Fruit fly (Drosophila melanogaster) whole organism, embryonic: Measurements from ENCODE around the gene CG11898.

ENCODE experiments used
- Abd-B ChIP-seq: fragments of 200-800 bp; sonication (Bioruptor generic); optimal IDR thresholded peaks from 2 replicates; lab custom pipeline; 2018; ENCODE audit warnings: missing biosample characterization, mild to moderate bottlenecking, missing genetic modification characterization, moderate library complexity
- BtbVII ChIP-seq: fragments of 200-800 bp; sonication (Bioruptor generic); optimal IDR thresholded peaks from 3 replicates; lab custom pipeline; 2017; ENCODE audit warnings: missing biosample characterization, mild to moderate bottlenecking, missing genetic modification characterization
- CG11085 ChIP-seq: fragments of 200-800 bp; sonication (Bioruptor generic); IDR thresholded peaks from 2 replicates; pipeline ENCODE4 v1.3.6; 2022; ENCODE audit warnings: missing biosample characterization, missing genetic modification characterization
- CG11247 ChIP-seq: fragments of 200-800 bp; sonication (Bioruptor generic); IDR thresholded peaks from 2 replicates; pipeline ENCODE4 v1.3.6; 2022; ENCODE audit warnings: missing biosample characterization, missing genetic modification characterization
- CG11560 ChIP-seq: fragments of 200-800 bp; sonication (Bioruptor generic); IDR thresholded peaks from 3 replicates; pipeline ENCODE4 v1.3.6; 2022; ENCODE audit warnings: missing biosample characterization, missing genetic modification characterization
- CG12942 ChIP-seq: fragments of 200-800 bp; sonication (Bioruptor generic); optimal IDR thresholded peaks from 3 replicates; lab custom pipeline; 2016; ENCODE audit warnings: missing biosample characterization, missing genetic modification characterization
- CG14441 ChIP-seq: fragments of 200-800 bp; sonication (Bioruptor generic); IDR thresholded peaks from 2 replicates; pipeline ENCODE4 v1.3.6; 2022; ENCODE audit warnings: missing biosample characterization, missing genetic modification characterization
- CG17802 ChIP-seq: fragments of 200-800 bp; sonication (Bioruptor generic); optimal IDR thresholded peaks from 2 replicates; lab custom pipeline; 2018; ENCODE audit warnings: missing biosample characterization, mild to moderate bottlenecking, missing genetic modification characterization, moderate library complexity
- CG2875 ChIP-seq: fragments of 200-800 bp; sonication (Bioruptor generic); optimal IDR thresholded peaks from 2 replicates; lab custom pipeline; 2017; ENCODE audit warnings: missing biosample characterization, mild to moderate bottlenecking, missing genetic modification characterization, missing genetic modification reagents
- CG32772 ChIP-seq: fragments of 200-800 bp; sonication (Bioruptor generic); IDR thresholded peaks from 2 replicates; pipeline ENCODE4 v1.3.6; 2022; ENCODE audit warnings: missing biosample characterization, missing genetic modification characterization
- CG33213 ChIP-seq: fragments of 200-800 bp; sonication (Bioruptor generic); optimal IDR thresholded peaks from 3 replicates; lab custom pipeline; 2016; ENCODE audit warnings: missing biosample characterization, missing genetic modification characterization
- CG6175 ChIP-seq: fragments of 200-800 bp; sonication (Bioruptor generic); IDR thresholded peaks from 3 replicates; pipeline ENCODE4 v1.3.6; 2022; ENCODE audit warnings: missing biosample characterization, missing genetic modification characterization
- CG6765 ChIP-seq: fragments of 200-800 bp; sonication (Bioruptor generic); optimal IDR thresholded peaks from 3 replicates; lab custom pipeline; 2017; ENCODE audit warnings: missing biosample characterization, mild to moderate bottlenecking, missing genetic modification characterization
- CG8388 ChIP-seq: fragments of 200-800 bp; sonication (Bioruptor generic); optimal IDR thresholded peaks from 2 replicates; lab custom pipeline; 2019; ENCODE audit warnings: missing biosample characterization, mild to moderate bottlenecking, missing genetic modification characterization, moderate library complexity
- Camta ChIP-seq: fragments of 200-800 bp; sonication (Bioruptor generic); optimal IDR thresholded peaks from 2 replicates; lab custom pipeline; 2016; ENCODE audit warnings: missing biosample characterization, missing genetic modification characterization
- Chrac-16 ChIP-seq: fragments of 200-800 bp; sonication (Bioruptor generic); optimal IDR thresholded peaks from 3 replicates; lab custom pipeline; 2016; ENCODE audit warnings: missing biosample characterization, missing genetic modification characterization
- CoRest ChIP-seq: fragments of 200-800 bp; sonication (Bioruptor generic); optimal IDR thresholded peaks from 3 replicates; lab custom pipeline; 2018; ENCODE audit warnings: missing biosample characterization, mild to moderate bottlenecking, missing genetic modification characterization, moderate library complexity
- Dad ChIP-seq: fragments of 200-800 bp; sonication (Bioruptor generic); optimal IDR thresholded peaks from 3 replicates; lab custom pipeline; 2016; ENCODE audit warnings: missing biosample characterization, missing genetic modification characterization
- Dek ChIP-seq: fragments of 200-800 bp; sonication (Bioruptor generic); optimal IDR thresholded peaks from 3 replicates; lab custom pipeline; 2019; ENCODE audit warnings: missing biosample characterization, mild to moderate bottlenecking, missing genetic modification characterization, moderate library complexity
- Eip74EF ChIP-seq, 2 experiments: fragments of 200-800 bp in 1 of 2; fragments of >200 bp in 1 of 2; sonication (Bioruptor generic) in 1 of 2; optimal IDR thresholded peaks; 2 replicates each; lab custom pipeline; 2017 to 2019; ENCODE audit warnings: missing biosample characterization in 2 of 2, missing genetic modification characterization in 2 of 2, mild to moderate bottlenecking in 1 of 2, moderate library complexity in 1 of 2
- Gug ChIP-seq: fragments of 200-800 bp; sonication (Bioruptor generic); IDR thresholded peaks from 4 replicates; pipeline ENCODE4 v1.3.6; 2022; ENCODE audit warnings: missing biosample characterization, missing genetic modification characterization
- H2.0 ChIP-seq: fragments of 200-800 bp; sonication (Bioruptor generic); IDR thresholded peaks from 2 replicates; pipeline ENCODE4 v1.3.6; 2022; ENCODE audit warnings: missing biosample characterization, missing genetic modification characterization
- Hr51 ChIP-seq, 2 experiments: fragments of 200-800 bp; sonication (Bioruptor generic); optimal IDR thresholded peaks; 2 replicates in 1 of 2; 3 replicates in 1 of 2; lab custom pipeline; 2016 to 2018; ENCODE audit warnings: missing biosample characterization in 2 of 2, missing genetic modification characterization in 2 of 2, mild to moderate bottlenecking in 1 of 2, moderate library complexity in 1 of 2
- Hr78 ChIP-seq, 2 experiments: fragments of 200-800 bp in 1 of 2; fragments of >200 bp in 1 of 2; sonication (Bioruptor generic) in 1 of 2; optimal IDR thresholded peaks; 2 replicates each; lab custom pipeline; 2017 to 2019; ENCODE audit warnings: missing biosample characterization in 2 of 2, missing genetic modification characterization in 2 of 2, mild to moderate bottlenecking in 1 of 2, moderate library complexity in 1 of 2
- Meics ChIP-seq: fragments of 200-800 bp; sonication (Bioruptor generic); optimal IDR thresholded peaks from 2 replicates; lab custom pipeline; 2017; ENCODE audit warnings: missing biosample characterization, mild to moderate bottlenecking, missing genetic modification characterization
- NK7.1 ChIP-seq: fragments of 200-800 bp; sonication (Bioruptor generic); optimal IDR thresholded peaks from 3 replicates; lab custom pipeline; 2016; ENCODE audit warnings: missing biosample characterization, missing genetic modification characterization
- Nf-YC ChIP-seq: fragments of 200-800 bp; optimal IDR thresholded peaks from 3 replicates; lab custom pipeline; 2019; ENCODE audit warnings: missing biosample characterization, mild to moderate bottlenecking, missing genetic modification characterization, moderate library complexity
- Opbp ChIP-seq: fragments of 200-800 bp; sonication (Bioruptor generic); IDR thresholded peaks from 3 replicates; pipeline ENCODE4 v1.3.6; 2022; ENCODE audit warnings: missing biosample characterization, missing genetic modification characterization; ENCODE audit not compliant: partially characterized antibody
- Sin3A ChIP-seq: fragments of >200 bp; optimal IDR thresholded peaks from 2 replicates; lab custom pipeline; 2018
- Stat92E ChIP-seq, 3 experiments: fragments of >200 bp in 2 of 3; fragments of 200-800 bp in 1 of 3; sonication (Bioruptor generic) in 1 of 3; optimal IDR thresholded peaks; 2 replicates each; lab custom pipeline; 2017 to 2019; ENCODE audit warnings: missing biosample characterization in 3 of 3, missing genetic modification characterization in 3 of 3, mild to moderate bottlenecking in 1 of 3, moderate library complexity in 1 of 3
- bab2 ChIP-seq: fragments of 200-800 bp; sonication (Bioruptor generic); optimal IDR thresholded peaks from 2 replicates; lab custom pipeline; 2016; ENCODE audit warnings: missing biosample characterization, missing genetic modification characterization
- br ChIP-seq: fragments of >200 bp; optimal IDR thresholded peaks from 2 replicates; lab custom pipeline; 2017
- crp ChIP-seq, 2 experiments: fragments of 200-800 bp; sonication (Bioruptor generic); optimal IDR thresholded peaks; 2 replicates in 1 of 2; 3 replicates in 1 of 2; lab custom pipeline; 2017; ENCODE audit warnings: missing biosample characterization in 2 of 2, missing genetic modification characterization in 2 of 2, mild to moderate bottlenecking in 1 of 2, moderate library complexity in 1 of 2
- esg ChIP-seq: fragments of 200-800 bp; sonication (Bioruptor generic); conservative IDR thresholded peaks from 2 replicates; pipeline ENCODE4 v1.3.6; 2022; ENCODE audit warnings: missing biosample characterization, missing genetic modification characterization
- eyg ChIP-seq: fragments of 200-800 bp; sonication (Bioruptor generic); optimal IDR thresholded peaks from 3 replicates; lab custom pipeline; 2016; ENCODE audit warnings: missing biosample characterization, missing genetic modification characterization
- fu2 ChIP-seq: fragments of 200-800 bp; sonication (Bioruptor generic); optimal IDR thresholded peaks from 2 replicates; lab custom pipeline; 2016; ENCODE audit warnings: missing biosample characterization, missing genetic modification characterization
- her ChIP-seq: fragments of 200-800 bp; sonication (Bioruptor generic); optimal IDR thresholded peaks from 2 replicates; lab custom pipeline; 2016; ENCODE audit warnings: missing biosample characterization, missing genetic modification characterization
- lola ChIP-seq, 3 experiments: fragments of >200 bp in 2 of 3; fragments of 200-800 bp in 1 of 3; sonication (Bioruptor generic) in 1 of 3; optimal IDR thresholded peaks; 2 replicates each; lab custom pipeline; 2017 to 2019; ENCODE audit warnings: missing biosample characterization in 3 of 3, missing genetic modification characterization in 3 of 3, mild to moderate bottlenecking in 1 of 3, moderate library complexity in 1 of 3
- mirr ChIP-seq: fragments of 200-800 bp; sonication (Bioruptor generic); optimal IDR thresholded peaks from 3 replicates; lab custom pipeline; 2018; ENCODE audit warnings: missing biosample characterization, mild to moderate bottlenecking, missing genetic modification characterization
- ranshi ChIP-seq: fragments of 200-800 bp; sonication (Bioruptor generic); IDR thresholded peaks from 2 replicates; pipeline ENCODE4 v1.3.6; 2022; ENCODE audit warnings: missing biosample characterization, missing genetic modification characterization
- repo ChIP-seq: fragments of 200-800 bp; sonication (Bioruptor generic); optimal IDR thresholded peaks from 2 replicates; lab custom pipeline; 2016; ENCODE audit warnings: missing biosample characterization, missing genetic modification characterization
- schlank ChIP-seq: fragments of 200-800 bp; sonication (Bioruptor generic); optimal IDR thresholded peaks from 2 replicates; lab custom pipeline; 2018; ENCODE audit warnings: missing biosample characterization, mild to moderate bottlenecking, missing genetic modification characterization
- sim ChIP-seq: fragments of 200-800 bp; sonication (Bioruptor generic); IDR thresholded peaks from 2 replicates; pipeline ENCODE4 v1.3.6; 2022; ENCODE audit warnings: missing biosample characterization, missing genetic modification characterization
- tgo ChIP-seq: fragments of 200-800 bp; sonication (Bioruptor generic); IDR thresholded peaks from 3 replicates; pipeline ENCODE4 v1.3.6; 2022; ENCODE audit warnings: missing biosample characterization, missing genetic modification characterization
- ttk ChIP-seq: fragments of 200-800 bp; sonication (Bioruptor generic); IDR thresholded peaks from 2 replicates; pipeline ENCODE4 v2.1.2; 2022; ENCODE audit warnings: missing biosample characterization, missing genetic modification characterization
- unc-4 ChIP-seq: fragments of 200-800 bp; sonication (Bioruptor generic); IDR thresholded peaks from 2 replicates; pipeline ENCODE4 v1.3.6; 2022; ENCODE audit warnings: missing biosample characterization, missing genetic modification characterization; ENCODE audit not compliant: partially characterized antibody
- zen ChIP-seq: fragments of 200-800 bp; sonication (Bioruptor generic); optimal IDR thresholded peaks from 3 replicates; lab custom pipeline; 2018; ENCODE audit warnings: missing biosample characterization, mild to moderate bottlenecking, missing genetic modification characterization, moderate library complexity
- zfh2 ChIP-seq: fragments of 200-800 bp; sonication (Bioruptor generic); optimal IDR thresholded peaks from 2 replicates; lab custom pipeline; 2016; ENCODE audit warnings: missing biosample characterization, missing genetic modification characterization

CG11898 gene

dm6 chr3R:29204612-29205480 lies 39.4 kb downstream of the CG11898 start (continued):
- TF ChIP-seq NK7.1 (GFP tag; lab: Kevin White, UChicago) = no peak
- TF ChIP-seq Dad (GFP tag; lab: Kevin White, UChicago) = peak; percentile 33
- TF ChIP-seq BtbVII (GFP tag; lab: Kevin White, UChicago) = peak; percentile 11
- peak in 1 of 2 experiments; percentile 22 for TF ChIP-seq crp (GFP tag; optimal IDR thresholded peaks at IDR 0.05; lab: Kevin White, UChicago)
- no peak for TF ChIP-seq CG6175 (GFP tag; lab: Robert Waterston, UW)
- TF ChIP-seq ttk (GFP tag; lab: Robert Waterston, UW) = peak; percentile 77
- TF ChIP-seq CG6765 (GFP tag; lab: Kevin White, UChicago) = peak; percentile 13
- TF ChIP-seq Hr51 (GFP tag; optimal IDR thresholded peaks at IDR 0.05; lab: Kevin White, UChicago) = peak; percentile 29 to 83
- TF ChIP-seq zfh2 (GFP tag; lab: Kevin White, UChicago) = no peak
- TF ChIP-seq esg (GFP tag; lab: Robert Waterston, UW) = peak; percentile 73
- TF ChIP-seq CG12942 (GFP tag; lab: Kevin White, UChicago) = peak; percentile 75
- TF ChIP-seq Abd-B (GFP tag; lab: Kevin White, UChicago) = peak; percentile 75
- TF ChIP-seq CG32772 (GFP tag; lab: Robert Waterston, UW) = peak; percentile 71
- TF ChIP-seq CG11247 = peak; percentile 32; the same call in 1 of the 2 replicates
- TF ChIP-seq Sin3A (lab: Kevin White, UChicago) = no peak
- TF ChIP-seq repo = peak; percentile 66
- TF ChIP-seq CG2875 = peak; percentile 81
- TF ChIP-seq br = no peak
- TF ChIP-seq schlank (tag; lab: Kevin White, UChicago) = no peak
- peak; percentile 79 for TF ChIP-seq CG8388
- peak; percentile 59 for TF ChIP-seq Chrac-16 (GFP tag; lab: Kevin White, UChicago)
- peak; percentile 58 for TF ChIP-seq her (GFP tag; lab: Kevin White, UChicago)
- no peak for TF ChIP-seq unc-4 (GFP tag; lab: Robert Waterston, UW)
- TF ChIP-seq fu2 (GFP tag; lab: Kevin White, UChicago) = no peak
- peak; percentile 68 for TF ChIP-seq Gug
- peak; percentile 42 for TF ChIP-seq Meics (GFP tag; lab: Kevin White, UChicago)
- TF ChIP-seq Opbp (GFP tag; lab: Robert Waterston, UW) = no peak
- peak; percentile 69 for TF ChIP-seq CG14441 (GFP tag; lab: Robert Waterston, UW)
- TF ChIP-seq Camta (GFP tag; lab: Kevin White, UChicago) = peak; percentile 69
- peak; percentile 48 for TF ChIP-seq Dek (tag; lab: Kevin White, UChicago)
- TF ChIP-seq bab2 (GFP tag; lab: Kevin White, UChicago) = peak; percentile 74
- TF ChIP-seq tgo (GFP tag; lab: Robert Waterston, UW) = peak; percentile 69
- no peak for TF ChIP-seq mirr (GFP tag; lab: Kevin White, UChicago)
- no peak for TF ChIP-seq Stat92E (GFP tag; optimal IDR thresholded peaks at IDR 0.05; lab: Kevin White, UChicago)
- TF ChIP-seq lola (GFP tag; optimal IDR thresholded peaks at IDR 0.05; lab: Kevin White, UChicago) = peak in 1 of 3 experiments; percentile 80
- TF ChIP-seq CG17802 (tag; lab: Kevin White, UChicago) = peak; percentile 47
- TF ChIP-seq zen (tag; lab: Kevin White, UChicago) = peak; percentile 60
- TF ChIP-seq Eip74EF (GFP tag; optimal IDR thresholded peaks at IDR 0.05; lab: Kevin White, UChicago) = peak in 1 of 2 experiments; percentile 78
- peak; percentile 39 for TF ChIP-seq Nf-YC (tag; lab: Kevin White, UChicago)
- peak; percentile 77 for TF ChIP-seq CoRest (tag; lab: Kevin White, UChicago)
- 0 out of 3 replicates have a peak, but pooled peaks have one; percentile 44 for TF ChIP-seq CG11560 (tag; lab: Robert Waterston, UW)
- TF ChIP-seq Hr78 (GFP tag; optimal IDR thresholded peaks at IDR 0.05; lab: Kevin White, UChicago) = peak in 1 of 2 experiments; percentile 58
- TF ChIP-seq eyg (GFP tag; lab: Kevin White, UChicago) = peak; percentile 60
- TF ChIP-seq CG33213 (GFP tag; lab: Kevin White, UChicago) = peak; percentile 48
- TF ChIP-seq H2.0 (GFP tag; lab: Robert Waterston, UW) = peak; percentile 78
- TF ChIP-seq sim (GFP tag; lab: Robert Waterston, UW) = peak; percentile 61; the same call in 1 of the 2 replicates
- peak; percentile 72; the same call in 1 of the 2 replicates for TF ChIP-seq ranshi (GFP tag; lab: Robert Waterston, UW)
- no peak for TF ChIP-seq CG11085 (GFP tag; lab: Robert Waterston, UW)
